Worm (Caenorhabditis elegans): ENCODE results near the gene Y77E11A.7.

ce11 chrIV:1461463-1461862 is 41.8 kb upstream of the Y77E11A.7 start:
- TF ChIP-seq tbx-37 (GFP tag; conservative IDR thresholded peaks at IDR 0.05) (no peak), hnd-1 (tag; optimal IDR thresholded peaks at IDR 0.05) (no peak), hmg-4 (GFP tag; optimal IDR thresholded peaks at IDR 0.05) (no peak), ceh-13 (GFP tag; optimal IDR thresholded peaks at IDR 0.05) (no peak), ama-1 (optimal IDR thresholded peaks at IDR 0.05) (no peak), sea-1 (GFP tag; conservative IDR thresholded peaks at IDR 0.05) (no peak), flt-1 (GFP tag; IDR thresholded peaks at IDR 0.05) (no peak), aly-1 (tag; optimal IDR thresholded peaks at IDR 0.05) (no peak), tra-4 (tag; optimal IDR thresholded peaks at IDR 0.05) (no peak), ceh-36 (tag; optimal IDR thresholded peaks at IDR 0.05) (no peak)

Measured in whole organism, early embryonic.